Worm (Caenorhabditis elegans): ENCODE data around the gene H17B01.2.

Gene H17B01.2

ce11 chrII:1473481-1473880, 3.1 kb downstream of the H17B01.2 start, which contains the start of gene H17B01.5:
TSS of gene H17B01.5 (minus strand) at chrII:1473581.
- TF ChIP-seq set-16 (GFP tag; IDR thresholded peaks at IDR 0.05) (peak; percentile 29; the same call in 1 of the 2 replicates), nhr-41 (GFP tag; IDR thresholded peaks at IDR 0.05) (no peak)

ce11 chrII:1474807-1475206, 4.4 kb downstream of the H17B01.2 start:
- no peak for TF ChIP-seq nhr-42 (GFP tag; IDR thresholded peaks at IDR 0.05)
- no peak for TF ChIP-seq dmd-8 (GFP tag; IDR thresholded peaks at IDR 0.05)
- no peak for TF ChIP-seq lin-13 (GFP tag; optimal IDR thresholded peaks at IDR 0.05)
- TF ChIP-seq jun-1 (tag; optimal IDR thresholded peaks at IDR 0.05), result no peak
- no peak for TF ChIP-seq daf-19 (GFP tag; conservative IDR thresholded peaks at IDR 0.05)
- TF ChIP-seq nhr-76 (tag; optimal IDR thresholded peaks at IDR 0.05), result no peak
- no peak for TF ChIP-seq D1046.2 (GFP tag; IDR thresholded peaks at IDR 0.05)

- no peak for TF ChIP-seq unc-62 (GFP tag; optimal IDR thresholded peaks at IDR 0.05 in 1 of 2)
- no peak for TF ChIP-seq unc-62 (tag; optimal IDR thresholded peaks at IDR 0.05)
- no peak for TF ChIP-seq lin-29 (GFP tag; IDR thresholded peaks at IDR 0.05)
- TF ChIP-seq spr-3 (GFP tag; optimal IDR thresholded peaks at IDR 0.05), result no peak
- TF ChIP-seq dmd-6 (GFP tag; IDR thresholded peaks at IDR 0.05), result peak; percentile 61; the same call in 1 of the 2 replicates
- TF ChIP-seq ama-1 (optimal IDR thresholded peaks at IDR 0.05), result no peak
- TF ChIP-seq Y75B8A.6 (GFP tag; IDR thresholded peaks at IDR 0.05), result no peak
- TF ChIP-seq daf-19 (GFP tag; conservative IDR thresholded peaks at IDR 0.05), result no peak
- peak; percentile 13 for TF ChIP-seq nhr-28 (tag; optimal IDR thresholded peaks at IDR 0.05)
- TF ChIP-seq unc-130 (GFP tag; optimal IDR thresholded peaks at IDR 0.05), result no peak
- no peak for TF ChIP-seq mxl-2 (GFP tag; conservative IDR thresholded peaks at IDR 0.05)
- no peak for TF ChIP-seq mes-2 (tag; optimal IDR thresholded peaks at IDR 0.05; ENCODE audit: poor library complexity, severe bottlenecking)
- TF ChIP-seq zip-2 (tag; optimal IDR thresholded peaks at IDR 0.05), result no peak
- no peak for TF ChIP-seq fkh-10 (GFP tag; optimal IDR thresholded peaks at IDR 0.05)
Observed at ce11 chrII:1475328-1475727, 5.0 kb downstream of the H17B01.2 start.

ce11 chrII:1476016-1476415, 5.7 kb downstream of the H17B01.2 start:
- TF ChIP-seq ama-1 (optimal IDR thresholded peaks at IDR 0.05), result no peak
- TF ChIP-seq Y75B8A.6 (GFP tag; IDR thresholded peaks at IDR 0.05), result no peak
- no peak for TF ChIP-seq ces-1 (GFP tag; optimal IDR thresholded peaks at IDR 0.05)
- TF ChIP-seq lin-39 (tag; optimal IDR thresholded peaks at IDR 0.05), result no peak
- no peak for TF ChIP-seq egl-43 (GFP tag; IDR thresholded peaks at IDR 0.05)
- TF ChIP-seq fkh-10 (GFP tag; optimal IDR thresholded peaks at IDR 0.05), result no peak
- TF ChIP-seq tag-97 (GFP tag; IDR thresholded peaks at IDR 0.05), result no peak
- no peak for TF ChIP-seq ceh-62 (tag; optimal IDR thresholded peaks at IDR 0.05)
- TF ChIP-seq egl-27 (tag; optimal IDR thresholded peaks at IDR 0.05), result no peak

ce11 chrII:1477295-1477694, 6.9 kb downstream of the H17B01.2 start:
- TF ChIP-seq mxl-3 (GFP tag; optimal IDR thresholded peaks at IDR 0.05) (no peak), zag-1 (tag; optimal IDR thresholded peaks at IDR 0.05) (no peak), pha-4 (GFP tag; IDR thresholded peaks at IDR 0.05) (0 out of 2 replicates have a peak, but pooled peaks have one; percentile 9), pha-4 (tag; optimal IDR thresholded peaks at IDR 0.05) (no peak), lin-38 (GFP tag; IDR thresholded peaks at IDR 0.05) (0 out of 2 replicates have a peak, but pooled peaks have one; percentile 17), skn-1 (tag; optimal IDR thresholded peaks at IDR 0.05) (no peak)

- no peak for TF ChIP-seq nhr-28 (tag; optimal IDR thresholded peaks at IDR 0.05)
- no peak for TF ChIP-seq unc-39 (tag; optimal IDR thresholded peaks at IDR 0.05)
- TF ChIP-seq lin-39 (tag; optimal IDR thresholded peaks at IDR 0.05), result no peak
- TF ChIP-seq T26A8.4 (GFP tag; IDR thresholded peaks at IDR 0.05), result no peak
- no peak for TF ChIP-seq ama-1 (optimal IDR thresholded peaks at IDR 0.05)
- TF ChIP-seq snpc-1.2 (GFP tag; IDR thresholded peaks at IDR 0.05), result 0 out of 2 replicates have a peak, but pooled peaks have one; percentile 30
- peak in 1 of 2 experiments; percentile 17 for TF ChIP-seq unc-62 (GFP tag; optimal IDR thresholded peaks at IDR 0.05 in 1 of 2)
- no peak for TF ChIP-seq unc-62 (tag; optimal IDR thresholded peaks at IDR 0.05)
- TF ChIP-seq nhr-77 (tag; optimal IDR thresholded peaks at IDR 0.05), result no peak
- TF ChIP-seq dve-1 (tag; optimal IDR thresholded peaks at IDR 0.05; ENCODE audit: insufficient read depth), result no peak
- no peak for TF ChIP-seq aha-1 (tag)
- TF ChIP-seq php-3 (GFP tag; IDR thresholded peaks at IDR 0.05), result no peak
- no peak for TF ChIP-seq F26F4.8 (GFP tag; conservative IDR thresholded peaks at IDR 0.05)
- no peak for TF ChIP-seq ctbp-1 (GFP tag; IDR thresholded peaks at IDR 0.05)
- TF ChIP-seq Y75B8A.6 (GFP tag; IDR thresholded peaks at IDR 0.05), result no peak
- TF ChIP-seq daf-16 (GFP tag; optimal IDR thresholded peaks at IDR 0.05), result no peak
- no peak for TF ChIP-seq daf-16 (tag; optimal IDR thresholded peaks at IDR 0.05)
- TF ChIP-seq egl-27 (tag; optimal IDR thresholded peaks at IDR 0.05), result no peak
Observed at ce11 chrII:1477975-1478374, 7.6 kb downstream of the H17B01.2 start.

Data from whole organism, L4 larva.